Worm (Caenorhabditis elegans): Measurements from ENCODE around the gene dhp-2.

Gene dhp-2

ce11 chrIV:9943214-9943613, 34.7 kb upstream of the dhp-2 start:
- TF ChIP-seq C34F6.9 (tag; optimal IDR thresholded peaks at IDR 0.05) (no peak), fos-1 (tag; optimal IDR thresholded peaks at IDR 0.05) (no peak), R02D3.7 (tag; optimal IDR thresholded peaks at IDR 0.05) (no peak), sem-4 (tag; optimal IDR thresholded peaks at IDR 0.05) (no peak), lin-39 (tag; optimal IDR thresholded peaks at IDR 0.05) (no peak), unc-62 (GFP tag; optimal IDR thresholded peaks at IDR 0.05) (no peak), mdl-1 (tag; optimal IDR thresholded peaks at IDR 0.05) (no peak), crh-2 (tag; optimal IDR thresholded peaks at IDR 0.05) (no peak), nhr-237 (tag; optimal IDR thresholded peaks at IDR 0.05) (no peak), Y55F3AM.14 (GFP tag; optimal IDR thresholded peaks at IDR 0.05) (no peak), ceh-16 (tag; optimal IDR thresholded peaks at IDR 0.05) (no peak), ztf-4 (tag; optimal IDR thresholded peaks at IDR 0.05) (no peak), ztf-1 (GFP tag; conservative IDR thresholded peaks at IDR 0.05) (no peak), F13H6.1 (tag; optimal IDR thresholded peaks at IDR 0.05) (no peak), nhr-129 (tag; optimal IDR thresholded peaks at IDR 0.05) (no peak), zag-1 (tag; optimal IDR thresholded peaks at IDR 0.05) (no peak)

ce11 chrIV:9944279-9944678, 33.6 kb upstream of the dhp-2 start:
- no peak for TF ChIP-seq R02D3.7 (tag; optimal IDR thresholded peaks at IDR 0.05)
- peak; percentile 15 for TF ChIP-seq nhr-129 (tag; optimal IDR thresholded peaks at IDR 0.05)

- TF ChIP-seq lin-39 (tag; optimal IDR thresholded peaks at IDR 0.05) (no peak), sem-4 (tag; optimal IDR thresholded peaks at IDR 0.05) (no peak), F13H6.1 (tag; optimal IDR thresholded peaks at IDR 0.05) (peak; percentile 28), sma-9 (GFP tag; optimal IDR thresholded peaks at IDR 0.05) (peak; percentile 45), sma-9 (tag; optimal IDR thresholded peaks at IDR 0.05) (no peak), nhr-129 (tag; optimal IDR thresholded peaks at IDR 0.05) (peak; percentile 55), unc-39 (tag; optimal IDR thresholded peaks at IDR 0.05) (no peak)
Measured at ce11 chrIV:9948035-9948434, 29.9 kb upstream of the dhp-2 start.

ce11 chrIV:9953333-9953732, 24.6 kb upstream of the dhp-2 start, which contains the start of gene gon-1:
gon-1 (minus strand) TSS chrIV:9953433.
- TF ChIP-seq elt-1 (tag; optimal IDR thresholded peaks at IDR 0.05) = no peak
- TF ChIP-seq alr-1 (tag; optimal IDR thresholded peaks at IDR 0.05) = no peak
- TF ChIP-seq ceh-82 (tag; optimal IDR thresholded peaks at IDR 0.05) = no peak
- no peak for TF ChIP-seq sem-4 (tag; optimal IDR thresholded peaks at IDR 0.05)
- no peak for TF ChIP-seq Y55F3AM.14 (GFP tag; optimal IDR thresholded peaks at IDR 0.05)
- no peak for TF ChIP-seq snpc-4 (tag; optimal IDR thresholded peaks at IDR 0.05)

DNA sequence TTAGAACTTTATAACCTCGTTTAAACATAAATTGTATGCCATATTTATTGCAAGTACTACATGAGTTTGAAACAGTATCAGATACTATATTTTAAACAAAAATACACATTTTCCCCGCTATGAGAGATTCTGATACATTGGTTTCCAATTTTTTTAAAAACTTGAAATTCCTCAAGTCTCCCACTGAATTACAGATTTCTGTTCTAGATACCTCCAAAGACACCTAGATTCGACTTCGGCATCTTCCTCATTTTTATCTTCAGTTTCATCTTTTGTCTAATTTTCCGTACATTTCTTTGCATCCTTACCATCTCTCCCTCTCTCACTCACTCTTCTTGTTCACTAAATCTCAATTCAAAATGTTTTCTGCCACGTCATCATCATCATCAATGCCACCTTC, 14.0 kb upstream of the dhp-2 start, which contains the start of gene T13H10.2:
T13H10.2 (plus strand) TSS at position 301 of the 400 bp plus-strand sequence.
- no peak for TF ChIP-seq nhr-6 (tag; optimal IDR thresholded peaks at IDR 0.05)
- peak; percentile 56 for TF ChIP-seq crh-2 (tag; optimal IDR thresholded peaks at IDR 0.05)
- no peak for TF ChIP-seq fos-1 (tag; optimal IDR thresholded peaks at IDR 0.05)
- TF ChIP-seq nhr-129 (tag; optimal IDR thresholded peaks at IDR 0.05) = no peak
- no peak for TF ChIP-seq elt-1 (tag; optimal IDR thresholded peaks at IDR 0.05)
- no peak for TF ChIP-seq nhr-10 (tag; optimal IDR thresholded peaks at IDR 0.05)
- no peak for TF ChIP-seq ZK546.5 (tag; optimal IDR thresholded peaks at IDR 0.05)

ce11 chrIV:9969081-9969480, 8.8 kb upstream of the dhp-2 start, which contains the start of the genes kin-5 and C47E12.11:
kin-5 (minus strand) TSS chrIV:9969181.
C47E12.11 (plus strand) TSS chrIV:9969400.
- no peak for TF ChIP-seq sem-4 (tag; optimal IDR thresholded peaks at IDR 0.05)
- no peak for TF ChIP-seq nhr-12 (tag; optimal IDR thresholded peaks at IDR 0.05)
- TF ChIP-seq snpc-4 (tag; optimal IDR thresholded peaks at IDR 0.05) = no peak
- no peak for TF ChIP-seq mdl-1 (tag; optimal IDR thresholded peaks at IDR 0.05)
- TF ChIP-seq nhr-77 (tag; optimal IDR thresholded peaks at IDR 0.05) = no peak
- no peak for TF ChIP-seq nhr-11 (tag; optimal IDR thresholded peaks at IDR 0.05)
- TF ChIP-seq skn-1 (tag; optimal IDR thresholded peaks at IDR 0.05) = no peak
- TF ChIP-seq elt-1 (tag; optimal IDR thresholded peaks at IDR 0.05) = no peak
- no peak for TF ChIP-seq R02D3.7 (tag; optimal IDR thresholded peaks at IDR 0.05)

DNA sequence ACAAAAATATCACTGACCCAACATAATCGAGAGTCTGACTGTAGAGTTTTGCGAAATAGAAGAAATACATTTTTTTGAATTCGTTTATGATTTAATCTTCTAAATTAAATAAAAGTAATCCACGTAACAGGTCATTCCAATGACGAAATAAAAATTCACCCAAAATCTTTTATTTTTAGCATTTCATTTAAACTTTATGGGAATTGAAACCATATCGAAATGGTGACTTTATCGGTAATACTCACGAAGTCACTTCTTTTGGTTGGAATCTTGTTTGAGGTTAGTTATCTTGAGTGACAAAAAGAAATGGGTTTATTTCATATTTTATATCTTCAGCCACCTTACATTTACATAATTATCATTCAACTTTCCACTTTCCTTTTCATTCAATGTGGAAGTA, 5.3 kb upstream of the dhp-2 start, which contains the start of the genes C47E12.12 and C47E12.10:
C47E12.12 (minus strand) TSS at position 101 of the 400 bp plus-strand sequence.
C47E12.10 (plus strand) TSS at position 172 of the 400 bp plus-strand sequence.
- TF ChIP-seq mdl-1 (tag; optimal IDR thresholded peaks at IDR 0.05) (no peak), peb-1 (tag; optimal IDR thresholded peaks at IDR 0.05) (no peak), aly-2 (tag; optimal IDR thresholded peaks at IDR 0.05) (no peak), lin-11 (tag; optimal IDR thresholded peaks at IDR 0.05) (no peak), nhr-77 (tag; optimal IDR thresholded peaks at IDR 0.05) (no peak), mab-5 (tag; optimal IDR thresholded peaks at IDR 0.05) (no peak)

Measured in whole organism, L2 larva.